Fruit fly (Drosophila melanogaster): ENCODE results near the gene CG34426.

Gene CG34426

dm6 chr3L:8802064-8802463 lies at the start of gene CG34426, which contains the start of gene CG13311:
Gene CG34426, plus strand, starts transcription at chr3L:8802463.
Gene CG13311, minus strand, starts transcription at chr3L:8802164.
- TF ChIP-seq sv (GFP tag; optimal IDR thresholded peaks at IDR 0.05) = no peak
- no peak for TF ChIP-seq Abd-B (GFP tag; optimal IDR thresholded peaks at IDR 0.05)
- no peak for TF ChIP-seq CG9705 (GFP tag; optimal IDR thresholded peaks at IDR 0.05)
- no peak for TF ChIP-seq HLH106 (tag; optimal IDR thresholded peaks at IDR 0.05)

DNA sequence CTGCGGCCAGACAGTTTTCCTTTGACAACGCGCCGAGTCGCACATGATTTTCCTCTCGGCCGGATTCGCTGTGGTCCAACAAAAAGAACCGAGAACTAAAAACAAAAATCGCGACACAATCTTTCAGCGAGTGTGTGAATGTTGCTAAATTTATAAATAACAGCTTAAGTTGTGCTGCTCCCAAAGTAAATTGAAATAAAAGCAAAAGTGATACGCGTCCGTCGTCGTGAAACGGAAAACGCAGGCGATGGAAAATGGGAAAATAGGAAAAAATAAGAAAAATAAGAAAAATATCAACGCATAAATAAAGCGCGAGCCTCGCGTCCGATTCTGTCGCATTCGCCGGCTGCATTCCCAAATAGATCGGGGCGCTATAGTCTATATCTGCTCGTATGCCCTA lies 48.7 kb upstream of the CG34426 start, which contains the start of gene Fhos:
Gene Fhos, plus strand, starts transcription at position 28 of the 400 bp plus-strand sequence.
- no peak for TF ChIP-seq Dif (GFP tag; optimal IDR thresholded peaks at IDR 0.05; ENCODE audit: partially characterized antibody)
- no peak for TF ChIP-seq foxo (GFP tag; optimal IDR thresholded peaks at IDR 0.05)
- TF ChIP-seq Hnf4 (GFP tag; optimal IDR thresholded peaks at IDR 0.05) = no peak
- TF ChIP-seq CrebA (GFP tag; optimal IDR thresholded peaks at IDR 0.05; ENCODE audit: borderline replicate concordance) = no peak
- no peak for TF ChIP-seq dsf (GFP tag; optimal IDR thresholded peaks at IDR 0.05; ENCODE audit: borderline replicate concordance)
- TF ChIP-seq h (GFP tag; optimal IDR thresholded peaks at IDR 0.05) = no peak
- no peak for TF ChIP-seq pan (optimal IDR thresholded peaks at IDR 0.05)
- no peak for TF ChIP-seq Hr83 (GFP tag; optimal IDR thresholded peaks at IDR 0.05; ENCODE audit: poor library complexity, severe bottlenecking)
- no peak for TF ChIP-seq CG32264 (GFP tag; optimal IDR thresholded peaks at IDR 0.05)
- no peak for TF ChIP-seq ey (GFP tag; optimal IDR thresholded peaks at IDR 0.05)
- no peak for TF ChIP-seq Hr78 (GFP tag; optimal IDR thresholded peaks at IDR 0.05)
- no peak for TF ChIP-seq Myc (optimal IDR thresholded peaks at IDR 0.05)
- TF ChIP-seq rgr (GFP tag; optimal IDR thresholded peaks at IDR 0.05) = no peak
- TF ChIP-seq brk (GFP tag; optimal IDR thresholded peaks at IDR 0.05) = no peak
- TF ChIP-seq dmrt93B (GFP tag; optimal IDR thresholded peaks at IDR 0.05) = no peak

- no peak for TF ChIP-seq HLH106 (tag; optimal IDR thresholded peaks at IDR 0.05)
- TF ChIP-seq Hnf4 (GFP tag; optimal IDR thresholded peaks at IDR 0.05) = no peak
- no peak for TF ChIP-seq dmrt93B (GFP tag; optimal IDR thresholded peaks at IDR 0.05)
- no peak for TF ChIP-seq rgr (GFP tag; optimal IDR thresholded peaks at IDR 0.05)
- no peak for TF ChIP-seq sage (GFP tag; optimal IDR thresholded peaks at IDR 0.05)
- TF ChIP-seq Abd-B (GFP tag; optimal IDR thresholded peaks at IDR 0.05) = no peak
- TF ChIP-seq lola (GFP tag; optimal IDR thresholded peaks at IDR 0.05) = no peak
- TF ChIP-seq foxo (GFP tag; optimal IDR thresholded peaks at IDR 0.05) = no peak
- TF ChIP-seq psq (GFP tag; optimal IDR thresholded peaks at IDR 0.05) = no peak
- no peak for TF ChIP-seq h (GFP tag; optimal IDR thresholded peaks at IDR 0.05)
- no peak for TF ChIP-seq OdsH (GFP tag; optimal IDR thresholded peaks at IDR 0.05)
Observed at dm6 chr3L:8755689-8756088, 46.6 kb upstream of the CG34426 start, which contains the start of gene CG6576. Gene CG6576, plus strand, starts transcription at chr3L:8755989.

DNA sequence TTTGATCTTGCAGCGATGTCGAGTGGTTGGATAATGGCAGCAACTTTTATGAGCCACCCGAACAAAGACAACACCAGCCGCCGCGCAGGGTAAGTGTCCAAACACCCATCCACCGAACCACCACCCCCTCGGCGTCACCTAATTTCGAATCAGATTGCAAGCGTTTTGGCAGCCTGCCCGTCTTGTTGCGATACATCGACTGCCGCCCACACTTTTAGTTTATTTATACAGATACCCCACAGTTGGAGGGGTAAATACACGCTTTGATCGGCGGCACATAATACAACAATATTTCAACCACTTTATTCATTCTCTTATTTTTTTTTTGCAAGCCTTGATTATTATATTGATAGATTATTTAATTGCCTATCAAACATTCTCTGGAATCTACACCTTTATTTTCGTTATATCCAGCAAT lies 39.2 kb upstream of the CG34426 start:
- TF ChIP-seq foxo (GFP tag; optimal IDR thresholded peaks at IDR 0.05) (peak in 1 of 2 experiments; percentile 41), fru (GFP tag; optimal IDR thresholded peaks at IDR 0.05) (peak; percentile 53), ey (GFP tag; optimal IDR thresholded peaks at IDR 0.05) (peak; percentile 61), br (GFP tag; optimal IDR thresholded peaks at IDR 0.05) (peak; percentile 36), psq (GFP tag; optimal IDR thresholded peaks at IDR 0.05) (peak; percentile 10), dsf (GFP tag; optimal IDR thresholded peaks at IDR 0.05; ENCODE audit: borderline replicate concordance) (no peak), OdsH (GFP tag; optimal IDR thresholded peaks at IDR 0.05) (peak; percentile 15), usp (GFP tag; optimal IDR thresholded peaks at IDR 0.05) (no peak), dmrt93B (GFP tag; optimal IDR thresholded peaks at IDR 0.05) (no peak), Hnf4 (GFP tag; optimal IDR thresholded peaks at IDR 0.05) (no peak), h (GFP tag; optimal IDR thresholded peaks at IDR 0.05) (peak; percentile 68), rgr (GFP tag; optimal IDR thresholded peaks at IDR 0.05) (peak; percentile 60)

dm6 chr3L:8763794-8764193 lies 38.5 kb upstream of the CG34426 start:
- TF ChIP-seq ey (GFP tag; optimal IDR thresholded peaks at IDR 0.05) (peak; percentile 29), Dfd (GFP tag; optimal IDR thresholded peaks at IDR 0.05) (no peak), pan (optimal IDR thresholded peaks at IDR 0.05) (peak; percentile 42), rgr (GFP tag; optimal IDR thresholded peaks at IDR 0.05) (no peak), dmrt93B (GFP tag; optimal IDR thresholded peaks at IDR 0.05) (no peak), HLH106 (tag; optimal IDR thresholded peaks at IDR 0.05) (peak; percentile 17)

dm6 chr3L:8765493-8765892 lies 36.8 kb upstream of the CG34426 start:
- TF ChIP-seq Myc (optimal IDR thresholded peaks at IDR 0.05) = no peak
- no peak for TF ChIP-seq N (GFP tag; optimal IDR thresholded peaks at IDR 0.05)
- TF ChIP-seq CG32264 (GFP tag; optimal IDR thresholded peaks at IDR 0.05) = no peak
- no peak for TF ChIP-seq HLH106 (tag; optimal IDR thresholded peaks at IDR 0.05)
- no peak for TF ChIP-seq dl (GFP tag; optimal IDR thresholded peaks at IDR 0.05; ENCODE audit: insufficient read depth in 1 of 2, partially characterized antibody in 2 of 2)
- TF ChIP-seq dsf (GFP tag; optimal IDR thresholded peaks at IDR 0.05; ENCODE audit: borderline replicate concordance) = no peak
- no peak for TF ChIP-seq dmrt93B (GFP tag; optimal IDR thresholded peaks at IDR 0.05)
- no peak for TF ChIP-seq h (GFP tag; optimal IDR thresholded peaks at IDR 0.05)
- TF ChIP-seq Sp1 (GFP tag; optimal IDR thresholded peaks at IDR 0.05) = no peak
- no peak for TF ChIP-seq GATAd (GFP tag; optimal IDR thresholded peaks at IDR 0.05)
- TF ChIP-seq brk (GFP tag; optimal IDR thresholded peaks at IDR 0.05) = no peak
- TF ChIP-seq rgr (GFP tag; optimal IDR thresholded peaks at IDR 0.05) = no peak
- TF ChIP-seq Dfd (GFP tag; optimal IDR thresholded peaks at IDR 0.05) = no peak
- TF ChIP-seq CG9705 (GFP tag; optimal IDR thresholded peaks at IDR 0.05) = no peak
- TF ChIP-seq jim (GFP tag; optimal IDR thresholded peaks at IDR 0.05) = no peak

Data from whole organism, wandering third instar larva.